Worm (Caenorhabditis elegans) whole organism, young adult: Measurements from ENCODE around the gene spcs-3.

Experiments
- C17E4.6 ChIP-seq: fragments of 200-800 bp; sonication (Bioruptor generic); IDR thresholded peaks from 2 replicates; pipeline ENCODE4 v1.3.6; 2022; ENCODE audit warnings: missing genetic modification reagents, missing genetic modification characterization, missing compliant biosample characterization
- F10E7.11 ChIP-seq: sonication (generic microtip); optimal IDR thresholded peaks from 2 replicates; lab custom pipeline; 2017; ENCODE audit warnings: mild to moderate bottlenecking, missing genetic modification characterization, moderate library complexity, missing compliant biosample characterization
- F33H1.4 ChIP-seq: fragments of 200-800 bp; sonication (Bioruptor generic); IDR thresholded peaks from 2 replicates; pipeline ENCODE4 v1.3.6; 2022; ENCODE audit warnings: missing genetic modification reagents, missing genetic modification characterization, missing compliant biosample characterization
- F52B5.7 ChIP-seq: sonication (generic microtip); optimal IDR thresholded peaks from 2 replicates; lab custom pipeline; 2016; ENCODE audit warnings: mild to moderate bottlenecking, missing genetic modification characterization, missing compliant biosample characterization
- F57A8.1 ChIP-seq: fragments of 200-800 bp; sonication (Bioruptor generic); optimal IDR thresholded peaks from 2 replicates; lab custom pipeline; 2018; ENCODE audit warnings: mild to moderate bottlenecking, missing genetic modification characterization, moderate library complexity, missing compliant biosample characterization
- Y53G8AR.9 ChIP-seq: fragments of 200-800 bp; sonication (Bioruptor generic); conservative IDR thresholded peaks from 2 replicates; pipeline ENCODE4 v1.3.6; 2022; ENCODE audit warnings: missing genetic modification reagents, missing genetic modification characterization, missing compliant biosample characterization
- Y95B8A.8 ChIP-seq: fragments of 200-800 bp; sonication (Bioruptor generic); IDR thresholded peaks from 2 replicates; pipeline ENCODE4 v1.3.6; 2022; ENCODE audit warnings: missing genetic modification reagents, missing genetic modification characterization, missing compliant biosample characterization
- akir-1 ChIP-seq: fragments of 200-800 bp; sonication (Bioruptor generic); optimal IDR thresholded peaks from 2 replicates; lab custom pipeline; 2018; ENCODE audit warnings: mild to moderate bottlenecking, missing genetic modification characterization, moderate library complexity, missing compliant biosample characterization
- ama-1 ChIP-seq, 3 experiments: fragments of 150-350 bp in 1 of 3; sonication (generic microtip) in 2 of 3; optimal IDR thresholded peaks; 2 replicates each; lab custom pipeline; 2014 to 2018; ENCODE audit warnings: missing biosample characterization in 2 of 3, missing genetic modification characterization in 2 of 3, missing genetic modification reagents in 2 of 3
- aptf-2 ChIP-seq: fragments of 200-800 bp; sonication (Bioruptor generic); conservative IDR thresholded peaks from 2 replicates; pipeline ENCODE4 v1.3.6; 2022; ENCODE audit warnings: missing genetic modification reagents, missing genetic modification characterization, missing compliant biosample characterization
- attf-3 ChIP-seq: fragments of 200-800 bp; sonication (Bioruptor generic); conservative IDR thresholded peaks from 2 replicates; pipeline ENCODE4 v1.3.6; 2022; ENCODE audit warnings: missing genetic modification reagents, missing genetic modification characterization, missing compliant biosample characterization
- attf-6 ChIP-seq: fragments of 200-800 bp; sonication (Bioruptor generic); IDR thresholded peaks from 2 replicates; pipeline ENCODE4 v1.3.6; 2022; ENCODE audit warnings: missing genetic modification reagents, missing genetic modification characterization, missing compliant biosample characterization
- cebp-1 ChIP-seq, 2 experiments: fragments of 200-800 bp in 1 of 2; sonication (Bioruptor generic) in 1 of 2; sonication (generic microtip) in 1 of 2; IDR thresholded peaks in 1 of 2; optimal IDR thresholded peaks in 1 of 2; 2 replicates each; pipeline versions ENCODE4 v1.3.6 to Lab custom; 2017 to 2022; ENCODE audit warnings: missing compliant biosample characterization in 2 of 2, missing genetic modification characterization in 2 of 2, mild to moderate bottlenecking in 1 of 2, missing genetic modification reagents in 1 of 2, moderate library complexity in 1 of 2
- ceh-58 ChIP-seq: fragments of 200-800 bp; sonication (Bioruptor generic); IDR thresholded peaks from 2 replicates; pipeline ENCODE4 v1.3.6; 2022; ENCODE audit warnings: missing genetic modification characterization, missing compliant biosample characterization
- ceh-91 ChIP-seq: fragments of 200-800 bp; sonication (Bioruptor generic); IDR thresholded peaks from 2 replicates; pipeline ENCODE4 v1.3.6; 2022; ENCODE audit warnings: missing genetic modification reagents, missing genetic modification characterization, missing compliant biosample characterization
- egl-44 ChIP-seq: fragments of 200-800 bp; sonication (Bioruptor generic); IDR thresholded peaks from 2 replicates; pipeline ENCODE4 v1.3.6; 2022; ENCODE audit warnings: missing genetic modification reagents, missing genetic modification characterization, missing compliant biosample characterization
- ekl-4 ChIP-seq: fragments of 200-800 bp; sonication (Bioruptor generic); IDR thresholded peaks from 2 replicates; pipeline ENCODE4 v1.3.6; 2022; ENCODE audit warnings: missing genetic modification reagents, missing genetic modification characterization, missing compliant biosample characterization
- him-1 ChIP-seq: sonication (generic microtip); optimal IDR thresholded peaks from 2 replicates; lab custom pipeline; 2016; ENCODE audit warnings: missing genotype, missing genetic modification reagents, missing genetic modification characterization, missing compliant biosample characterization
- hmg-1.2 ChIP-seq: fragments of 200-800 bp; sonication (Bioruptor generic); IDR thresholded peaks from 2 replicates; pipeline ENCODE4 v1.3.6; 2022; ENCODE audit warnings: missing genetic modification reagents, missing genetic modification characterization, missing compliant biosample characterization
- hrde-1 ChIP-seq: sonication (generic microtip); optimal IDR thresholded peaks from 2 replicates; lab custom pipeline; 2016; ENCODE audit warnings: missing genetic modification characterization, mild to moderate bottlenecking, missing compliant biosample characterization, moderate library complexity, missing genotype, missing genetic modification reagents, borderline replicate concordance
- lag-1 ChIP-seq: fragments of 200-800 bp; sonication (Bioruptor generic); IDR thresholded peaks from 2 replicates; pipeline ENCODE4 v1.3.6; 2022; ENCODE audit warnings: missing genetic modification reagents, missing genetic modification characterization, missing compliant biosample characterization
- lin-26 ChIP-seq: fragments of 200-800 bp; sonication (Bioruptor generic); IDR thresholded peaks from 2 replicates; pipeline ENCODE4 v1.3.6; 2022; ENCODE audit warnings: missing genetic modification reagents, missing genetic modification characterization, missing compliant biosample characterization
- lin-40 ChIP-seq: sonication (generic microtip); optimal IDR thresholded peaks from 2 replicates; lab custom pipeline; 2016; ENCODE audit warnings: missing genetic modification characterization, mild to moderate bottlenecking, missing compliant biosample characterization, missing genotype, missing genetic modification reagents
- lin-54 ChIP-seq: fragments of 200-800 bp; sonication (Bioruptor generic); optimal IDR thresholded peaks from 2 replicates; lab custom pipeline; 2018; ENCODE audit warnings: mild to moderate bottlenecking, missing genetic modification characterization, missing compliant biosample characterization
- lsy-27 ChIP-seq: sonication (generic microtip); optimal IDR thresholded peaks from 2 replicates; lab custom pipeline; 2017; ENCODE audit warnings: missing genetic modification characterization, mild to moderate bottlenecking, missing compliant biosample characterization, antibody characterized with exemption, missing genotype, borderline replicate concordance; ENCODE audit not compliant: insufficient read depth
- madf-3 ChIP-seq: fragments of 200-800 bp; sonication (Bioruptor generic); IDR thresholded peaks from 2 replicates; pipeline ENCODE4 v1.3.6; 2022; ENCODE audit warnings: missing genetic modification reagents, missing genetic modification characterization, missing compliant biosample characterization
- mcd-1 ChIP-seq: fragments of 200-800 bp; sonication (Bioruptor generic); IDR thresholded peaks from 2 replicates; pipeline ENCODE4 v1.3.6; 2022; ENCODE audit warnings: missing genetic modification reagents, missing genetic modification characterization, missing compliant biosample characterization
- mes-4 ChIP-seq: sonication (generic microtip); optimal IDR thresholded peaks from 2 replicates; lab custom pipeline; 2016; ENCODE audit warnings: missing genotype, missing genetic modification characterization, missing compliant biosample characterization
- nfyb-1 ChIP-seq: fragments of 200-800 bp; sonication (Bioruptor generic); IDR thresholded peaks from 2 replicates; pipeline ENCODE4 v1.3.6; 2022; ENCODE audit warnings: missing genetic modification reagents, missing genetic modification characterization, missing compliant biosample characterization
- nhr-80 ChIP-seq: sonication (generic microtip); optimal IDR thresholded peaks from 2 replicates; lab custom pipeline; 2016; ENCODE audit warnings: missing genetic modification characterization, missing compliant biosample characterization
- pbrm-1 ChIP-seq: fragments of 200-800 bp; sonication (Bioruptor generic); IDR thresholded peaks from 2 replicates; pipeline ENCODE4 v1.3.6; 2022; ENCODE audit warnings: missing genetic modification reagents, missing genetic modification characterization, missing compliant biosample characterization
- rec-8 ChIP-seq, 2 experiments: sonication (generic microtip); optimal IDR thresholded peaks; 2 replicates each; lab custom pipeline; 2016; ENCODE audit warnings: mild to moderate bottlenecking in 2 of 2, missing genetic modification characterization in 2 of 2, missing genetic modification reagents in 2 of 2, missing genotype in 2 of 2, missing biosample characterization in 1 of 2, missing compliant biosample characterization in 1 of 2, moderate library complexity in 1 of 2
- repo-1 ChIP-seq: sonication (generic microtip); optimal IDR thresholded peaks from 2 replicates; lab custom pipeline; 2017; ENCODE audit warnings: mild to moderate bottlenecking, missing genetic modification characterization, missing compliant biosample characterization
- rpc-1 ChIP-seq, 2 experiments: fragments of 150-350 bp in 1 of 2; sonication (generic microtip) in 1 of 2; optimal IDR thresholded peaks; 2 replicates each; lab custom pipeline; 2014 to 2018; ENCODE audit warnings: missing biosample characterization in 1 of 2, missing genetic modification characterization in 1 of 2, missing genetic modification reagents in 1 of 2, missing genotype in 1 of 2
- sea-2 ChIP-seq: fragments of 200-800 bp; sonication (Bioruptor generic); IDR thresholded peaks from 2 replicates; pipeline ENCODE4 v1.3.6; 2022; ENCODE audit warnings: missing genetic modification characterization, missing compliant biosample characterization
- snpc-1.1 ChIP-seq: sonication (generic microtip); optimal IDR thresholded peaks from 2 replicates; lab custom pipeline; 2017; ENCODE audit warnings: missing genetic modification characterization, mild to moderate bottlenecking, missing compliant biosample characterization, antibody characterized with exemption, moderate library complexity, missing genotype, missing genetic modification reagents; ENCODE audit not compliant: insufficient read depth
- somi-1 ChIP-seq: fragments of 200-800 bp; sonication (Bioruptor generic); optimal IDR thresholded peaks from 2 replicates; lab custom pipeline; 2018; ENCODE audit warnings: mild to moderate bottlenecking, missing genetic modification characterization, missing compliant biosample characterization
- tlf-1 ChIP-seq: fragments of 200-800 bp; sonication (Bioruptor generic); optimal IDR thresholded peaks from 2 replicates; lab custom pipeline; 2018; ENCODE audit warnings: mild to moderate bottlenecking, missing genetic modification characterization, missing compliant biosample characterization
- unc-130 ChIP-seq: sonication (generic microtip); optimal IDR thresholded peaks from 2 replicates; lab custom pipeline; 2016; ENCODE audit warnings: missing genetic modification reagents, missing genetic modification characterization, missing compliant biosample characterization
- zim-3 ChIP-seq: sonication (generic microtip); optimal IDR thresholded peaks from 2 replicates; lab custom pipeline; 2017; ENCODE audit warnings: mild to moderate bottlenecking, missing genetic modification characterization, moderate library complexity, missing compliant biosample characterization
- ztf-26 ChIP-seq: sonication (generic microtip); optimal IDR thresholded peaks from 2 replicates; lab custom pipeline; 2017; ENCODE audit warnings: missing genetic modification characterization, missing compliant biosample characterization
- ztf-3 ChIP-seq: fragments of 200-800 bp; sonication (Bioruptor generic); optimal IDR thresholded peaks from 2 replicates; lab custom pipeline; 2018; ENCODE audit warnings: mild to moderate bottlenecking, missing genetic modification characterization, missing compliant biosample characterization

spcs-3 gene

ce11 chrIII:8004091-8004490, 40.7 kb upstream of the spcs-3 start, which contains the start of gene C06G4.6:
C06G4.6 (plus strand) TSS chrIII:8004391.
- no peak for TF ChIP-seq F52B5.7
- no peak for TF ChIP-seq Y95B8A.8 (GFP tag; lab: Robert Waterston, UW)
- TF ChIP-seq zim-3 (tag; lab: Kevin White, UChicago), result no peak
- no peak for TF ChIP-seq attf-3 (GFP tag; lab: Robert Waterston, UW)
- no peak for TF ChIP-seq mcd-1
- no peak for TF ChIP-seq nfyb-1
- no peak for TF ChIP-seq madf-3 (GFP tag; lab: Robert Waterston, UW)
- TF ChIP-seq snpc-1.1 (tag; lab: Kevin White, UChicago), result no peak
- no peak for TF ChIP-seq ama-1 (optimal IDR thresholded peaks at IDR 0.05; lab: Kevin White, UChicago)
- TF ChIP-seq ama-1 (GFP tag; optimal IDR thresholded peaks at IDR 0.05; lab: Kevin White, UChicago), result no peak
- no peak for TF ChIP-seq ztf-3 (GFP tag; lab: Kevin White, UChicago)

DNA sequence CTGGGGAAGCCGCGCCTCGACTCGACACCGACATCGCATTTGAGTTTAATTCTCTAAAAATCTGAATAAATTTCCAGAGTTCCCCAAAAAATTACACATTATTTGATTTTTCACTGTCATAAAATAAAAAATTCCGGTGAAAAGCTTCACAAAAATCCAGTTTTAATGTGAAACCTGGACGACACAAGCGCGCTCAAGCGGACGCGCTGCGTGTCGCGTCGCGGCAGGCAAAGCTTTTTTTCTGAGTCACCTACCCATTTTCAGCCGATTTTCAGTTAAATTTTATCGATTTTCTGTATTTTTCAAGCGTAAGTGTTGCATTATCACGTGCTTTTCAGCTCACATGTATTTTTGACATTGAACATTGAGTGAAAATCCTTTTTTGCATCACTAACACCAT, 35.0 kb upstream of the spcs-3 start, which contains the start of gene cit-1.1:
Gene cit-1.1, minus strand, starts transcription at position 53 of the 400 bp plus-strand sequence.
- TF ChIP-seq madf-3 (GFP tag; lab: Robert Waterston, UW) (peak; percentile 97), sea-2 (no peak), lsy-27 (tag; lab: Kevin White, UChicago) (no peak), nhr-80 (peak; percentile 15), F57A8.1 (no peak), somi-1 (GFP tag; lab: Kevin White, UChicago) (no peak), lin-54 (GFP tag; lab: Kevin White, UChicago) (no peak), aptf-2 (GFP tag; lab: Robert Waterston, UW) (no peak), tlf-1 (no peak), F10E7.11 (tag; lab: Kevin White, UChicago) (no peak)

DNA sequence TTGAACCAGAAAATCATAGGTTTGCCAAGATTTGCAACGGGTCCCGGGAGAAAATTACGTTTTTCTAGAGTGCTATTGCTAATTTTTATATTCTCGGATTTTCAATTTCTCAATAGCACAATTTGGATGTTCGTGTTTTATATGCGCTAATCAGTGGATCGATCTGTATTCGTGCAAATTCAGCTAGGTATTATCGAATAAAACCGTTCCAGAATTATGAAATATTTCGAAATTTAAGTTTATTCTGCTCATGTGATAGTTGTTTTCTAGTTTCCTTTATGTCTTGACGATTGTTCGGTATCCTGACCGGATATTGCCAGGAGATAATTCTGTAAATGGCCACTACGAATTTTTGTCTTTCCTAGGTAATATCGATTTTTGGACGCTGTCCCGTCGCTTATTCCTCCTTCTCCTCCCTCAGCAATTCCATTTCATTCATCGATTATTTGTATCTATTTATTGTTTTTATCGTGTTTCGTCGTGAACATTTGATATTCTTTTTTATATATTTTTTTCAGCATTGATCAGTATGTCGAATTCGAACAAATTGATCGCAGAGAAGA, 34.5 kb upstream of the spcs-3 start, which contains the start of gene cit-1.2:
Gene cit-1.2, plus strand, starts transcription at position 513 of the 563 bp plus-strand sequence.
- TF ChIP-seq C17E4.6 (GFP tag; lab: Robert Waterston, UW), result no peak
- TF ChIP-seq ztf-26 (tag; lab: Kevin White, UChicago), result no peak
- 0 out of 2 replicates have a peak, but pooled peaks have one; percentile 19 for TF ChIP-seq pbrm-1
- TF ChIP-seq cebp-1 (GFP tag; IDR thresholded peaks at IDR 0.05; lab: Robert Waterston, UW), result peak; percentile 23; the same call in 1 of the 2 replicates
- peak; percentile 67 for TF ChIP-seq cebp-1 (tag; optimal IDR thresholded peaks at IDR 0.05; lab: Kevin White, UChicago)
- no peak for TF ChIP-seq rec-8 (tag; optimal IDR thresholded peaks at IDR 0.05; lab: Kevin White, UChicago)
- no peak for TF ChIP-seq lin-40 (tag; lab: Kevin White, UChicago)
- no peak for TF ChIP-seq ekl-4 (GFP tag; lab: Robert Waterston, UW)
- TF ChIP-seq hmg-1.2, result no peak
- no peak for TF ChIP-seq sea-2
- 0 out of 2 replicates have a peak, but pooled peaks have one; percentile 30 for TF ChIP-seq nfyb-1

- TF ChIP-seq F33H1.4 (GFP tag; lab: Robert Waterston, UW), result no peak
- TF ChIP-seq mes-4 (tag; lab: Kevin White, UChicago), result no peak
- no peak for TF ChIP-seq repo-1 (tag; lab: Kevin White, UChicago)
- no peak for TF ChIP-seq rpc-1 (optimal IDR thresholded peaks at IDR 0.05; lab: Kevin White, UChicago)
- no peak for TF ChIP-seq rpc-1 (tag; optimal IDR thresholded peaks at IDR 0.05; lab: Kevin White, UChicago)
- no peak for TF ChIP-seq egl-44 (GFP tag; lab: Robert Waterston, UW)
- TF ChIP-seq akir-1 (GFP tag; lab: Kevin White, UChicago), result no peak
- TF ChIP-seq Y53G8AR.9 (GFP tag; lab: Robert Waterston, UW), result no peak
- no peak for TF ChIP-seq lag-1
- no peak for TF ChIP-seq lin-26 (GFP tag; lab: Robert Waterston, UW)
- TF ChIP-seq hrde-1 (tag; lab: Kevin White, UChicago), result peak; percentile 25
- TF ChIP-seq ceh-58, result no peak
- no peak for TF ChIP-seq F57A8.1
- TF ChIP-seq him-1, result peak; percentile 91
- TF ChIP-seq unc-130 (GFP tag; lab: Kevin White, UChicago), result peak; percentile 3
- no peak for TF ChIP-seq attf-6 (GFP tag; lab: Robert Waterston, UW)
- no peak for TF ChIP-seq ceh-91 (GFP tag; lab: Robert Waterston, UW)
These were observed 31.2 kb upstream of the spcs-3 start for ce11 chrIII:8013582-8013981.
